Worm (Caenorhabditis elegans) whole organism, late embryonic: ENCODE data around the gene T22G5.1.

ENCODE experiments used
- K02D7.2 ChIP-seq: sonication (generic microtip); optimal IDR thresholded peaks from 2 replicates; lab custom pipeline; 2017; ENCODE audit warnings: mild to moderate bottlenecking, missing genetic modification characterization, missing compliant biosample characterization
- dmd-4 ChIP-seq: sonication (generic microtip); optimal IDR thresholded peaks from 2 replicates; lab custom pipeline; 2016; ENCODE audit warnings: borderline replicate concordance, missing genetic modification characterization, missing compliant biosample characterization
- dve-1 ChIP-seq: sonication (generic microtip); optimal IDR thresholded peaks from 2 replicates; lab custom pipeline; 2017; ENCODE audit warnings: antibody characterized with exemption, mild to moderate bottlenecking, missing genetic modification characterization, missing compliant biosample characterization
- fkh-10 ChIP-seq: fragments of 150-350 bp; optimal IDR thresholded peaks from 2 replicates; lab custom pipeline; 2014; ENCODE audit warnings: missing biosample characterization, missing genetic modification reagents, missing genetic modification characterization
- fkh-6 ChIP-seq: sonication (generic microtip); optimal IDR thresholded peaks from 2 replicates; lab custom pipeline; 2016; ENCODE audit warnings: missing genetic modification characterization, missing compliant biosample characterization
- hlh-15 ChIP-seq: sonication (generic microtip); optimal IDR thresholded peaks from 2 replicates; lab custom pipeline; 2016; ENCODE audit warnings: missing genetic modification characterization, missing compliant biosample characterization
- lim-6 ChIP-seq: sonication (generic microtip); optimal IDR thresholded peaks from 2 replicates; lab custom pipeline; 2016; ENCODE audit warnings: missing genetic modification characterization, missing compliant biosample characterization
- mec-3 ChIP-seq: sonication (generic microtip); optimal IDR thresholded peaks from 2 replicates; lab custom pipeline; 2016; ENCODE audit warnings: borderline replicate concordance, missing genetic modification characterization, missing compliant biosample characterization
- pha-4 ChIP-seq: fragments of 150-350 bp; optimal IDR thresholded peaks from 2 replicates; lab custom pipeline; 2018; ENCODE audit warnings: missing biosample characterization, missing genetic modification reagents, missing genetic modification characterization
- pqm-1 ChIP-seq: sonication (generic microtip); optimal IDR thresholded peaks from 2 replicates; lab custom pipeline; 2016; ENCODE audit warnings: missing genetic modification characterization, missing compliant biosample characterization
- syd-9 ChIP-seq: sonication (generic microtip); optimal IDR thresholded peaks from 2 replicates; lab custom pipeline; 2016; ENCODE audit warnings: mild to moderate bottlenecking, missing genetic modification characterization, moderate library complexity, missing compliant biosample characterization
- tbx-2 ChIP-seq: sonication (generic microtip); optimal IDR thresholded peaks from 2 replicates; lab custom pipeline; 2016; ENCODE audit warnings: missing genetic modification characterization, missing compliant biosample characterization
- unc-3 ChIP-seq, 2 experiments: fragments of 200-800 bp in 1 of 2; sonication (Bioruptor generic) in 1 of 2; sonication (generic microtip) in 1 of 2; conservative IDR thresholded peaks in 1 of 2; optimal IDR thresholded peaks in 1 of 2; 2 replicates each; pipeline versions ENCODE4 v1.3.6 to Lab custom; 2016 to 2022; ENCODE audit warnings: missing compliant biosample characterization in 2 of 2, missing genetic modification characterization in 2 of 2, missing genetic modification reagents in 1 of 2
- unc-86 ChIP-seq: sonication (generic microtip); optimal IDR thresholded peaks from 2 replicates; lab custom pipeline; 2016; ENCODE audit warnings: missing genetic modification characterization, missing compliant biosample characterization

DNA sequence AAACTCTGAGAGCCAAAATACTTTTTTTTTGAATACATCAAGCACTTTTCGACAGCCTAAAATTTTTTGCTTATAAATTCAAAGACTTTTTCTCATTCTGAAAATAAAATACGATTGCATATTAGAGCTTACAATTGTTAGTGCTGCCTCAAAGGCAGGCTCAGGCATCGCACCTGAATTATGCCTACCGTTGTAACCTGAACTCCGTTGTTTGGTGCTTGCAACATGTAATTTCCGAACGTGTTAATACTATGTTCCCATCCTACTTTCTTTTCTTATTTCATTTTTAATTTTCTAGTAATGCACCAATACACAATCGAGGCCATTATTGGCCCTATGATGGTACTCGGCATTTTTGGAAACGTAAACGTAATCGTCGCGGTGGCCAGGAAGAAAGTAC, 10.7 kb downstream of the T22G5.1 start, which contains the start of gene srsx-19:
- TF ChIP-seq lim-6 (tag; lab: Kevin White, UChicago) (no peak), dmd-4 (tag; lab: Kevin White, UChicago) (no peak), pqm-1 (no peak), unc-86 (tag; lab: Kevin White, UChicago) (no peak), hlh-15 (tag; lab: Kevin White, UChicago) (no peak), fkh-6 (tag; lab: Kevin White, UChicago) (no peak), unc-3 (GFP tag; conservative IDR thresholded peaks at IDR 0.05; lab: Robert Waterston, UW) (no peak), unc-3 (tag; optimal IDR thresholded peaks at IDR 0.05; lab: Kevin White, UChicago) (no peak), dve-1 (tag; lab: Kevin White, UChicago) (no peak), mec-3 (no peak), fkh-10 (no peak), K02D7.2 (tag; lab: Kevin White, UChicago) (no peak), pha-4 (tag; lab: Kevin White, UChicago) (no peak), syd-9 (tag; lab: Kevin White, UChicago) (no peak), tbx-2 (tag; lab: Kevin White, UChicago) (no peak)
